Fruit fly (Drosophila melanogaster): ENCODE data around the gene CG31917.

The CG31917 gene

DNA sequence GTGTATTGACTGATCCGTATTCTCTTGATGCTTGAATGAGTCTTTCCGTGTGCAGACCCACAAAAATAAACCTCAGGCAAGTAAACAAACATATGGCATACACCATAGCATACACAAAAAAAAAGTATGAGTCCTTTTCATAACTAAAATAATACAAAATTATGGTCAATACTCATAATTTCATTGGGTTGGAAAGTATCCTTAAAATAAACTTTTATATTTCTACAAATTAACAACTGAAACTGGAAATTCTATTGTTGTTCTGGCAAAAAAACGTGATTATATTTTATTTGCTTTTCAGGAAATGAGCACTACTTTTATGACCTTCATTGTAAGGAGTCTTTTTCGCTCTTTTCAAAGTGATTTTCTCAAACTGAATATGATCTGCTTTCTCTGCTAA is 31.4 kb upstream of the CG31917 start (continued):
- no peak for TF ChIP-seq Abd-B (GFP tag; optimal IDR thresholded peaks at IDR 0.05)
- no peak for TF ChIP-seq CG1233 (GFP tag; optimal IDR thresholded peaks at IDR 0.05)
- no peak for TF ChIP-seq inv (GFP tag; IDR thresholded peaks at IDR 0.05; ENCODE audit: partially characterized antibody)
- no peak for TF ChIP-seq sob (GFP tag; IDR thresholded peaks at IDR 0.05)
- no peak for TF ChIP-seq gro (GFP tag; optimal IDR thresholded peaks at IDR 0.05)
- no peak for TF ChIP-seq E2f2 (GFP tag; IDR thresholded peaks at IDR 0.05)
- no peak for TF ChIP-seq Chrac-16 (GFP tag; optimal IDR thresholded peaks at IDR 0.05)
- TF ChIP-seq rib (GFP tag; IDR thresholded peaks at IDR 0.05), result no peak
- TF ChIP-seq org-1 (GFP tag; optimal IDR thresholded peaks at IDR 0.05), result no peak
- TF ChIP-seq CG1602 (GFP tag; optimal IDR thresholded peaks at IDR 0.05), result peak; percentile 17
- TF ChIP-seq gce (GFP tag; IDR thresholded peaks at IDR 0.05), result no peak
- TF ChIP-seq HLHmδ (GFP tag; optimal IDR thresholded peaks at IDR 0.05), result no peak
- no peak for TF ChIP-seq exex (tag; optimal IDR thresholded peaks at IDR 0.05)
- TF ChIP-seq Awh (GFP tag; IDR thresholded peaks at IDR 0.05), result no peak
- TF ChIP-seq CG33213 (GFP tag; optimal IDR thresholded peaks at IDR 0.05), result no peak
- TF ChIP-seq CG7357 (GFP tag; IDR thresholded peaks at IDR 0.05), result no peak
- no peak for TF ChIP-seq CG13123 (GFP tag; optimal IDR thresholded peaks at IDR 0.05)
- no peak for TF ChIP-seq esg (GFP tag; conservative IDR thresholded peaks at IDR 0.05)
- TF ChIP-seq Optix (GFP tag; IDR thresholded peaks at IDR 0.05), result no peak
- TF ChIP-seq phol (tag; optimal IDR thresholded peaks at IDR 0.05), result peak; percentile 57

dm6 chr2L:5037402-5037860 is 26.8 kb upstream of the CG31917 start, which contains the start of the genes CG14042 and SP555:
CG14042 (plus strand) TSS chr2L:5037709.
SP555 (plus strand) TSS chr2L:5037709.
- TF ChIP-seq B-H2 (GFP tag; optimal IDR thresholded peaks at IDR 0.05) (no peak), CG6854 (GFP tag; optimal IDR thresholded peaks at IDR 0.05) (peak; percentile 14), grn (GFP tag; optimal IDR thresholded peaks at IDR 0.05) (peak; percentile 41), CG2116 (GFP tag; optimal IDR thresholded peaks at IDR 0.05) (no peak), Hmr (GFP tag; optimal IDR thresholded peaks at IDR 0.05) (no peak), Deaf1 (tag; optimal IDR thresholded peaks at IDR 0.05) (peak; percentile 56), Fer1 (GFP tag; optimal IDR thresholded peaks at IDR 0.05) (peak; percentile 9), sens (GFP tag) (peak; percentile 20), CG34376 (GFP tag; optimal IDR thresholded peaks at IDR 0.05) (peak; percentile 30), CG10543 (GFP tag; optimal IDR thresholded peaks at IDR 0.05) (no peak), sqz (GFP tag; optimal IDR thresholded peaks at IDR 0.05) (peak; percentile 63), TFAM (GFP tag; optimal IDR thresholded peaks at IDR 0.05) (no peak), crol (GFP tag; IDR thresholded peaks at IDR 0.05) (peak; percentile 92), Doc3 (GFP tag; IDR thresholded peaks at IDR 0.05; ENCODE audit: partially characterized antibody) (no peak), CG9817 (tag; optimal IDR thresholded peaks at IDR 0.05) (no peak), ci (GFP tag; IDR thresholded peaks at IDR 0.05) (0 out of 3 replicates have a peak, but pooled peaks have one; percentile 16), CG4282 (GFP tag; optimal IDR thresholded peaks at IDR 0.05) (no peak), Trl (optimal IDR thresholded peaks at IDR 0.05) (peak; percentile 28 to 35), Trl (GFP tag; optimal IDR thresholded peaks at IDR 0.05) (no peak), Aef1 (GFP tag; IDR thresholded peaks at IDR 0.05) (no peak), CG5245 (GFP tag; optimal IDR thresholded peaks at IDR 0.05) (no peak), exex (tag; optimal IDR thresholded peaks at IDR 0.05) (no peak), CG7357 (GFP tag; IDR thresholded peaks at IDR 0.05) (no peak), pfk (GFP tag; optimal IDR thresholded peaks at IDR 0.05) (no peak), sd (tag; optimal IDR thresholded peaks at IDR 0.05) (peak; percentile 27), CG8089 (GFP tag; optimal IDR thresholded peaks at IDR 0.05) (no peak), MBD-R2 (GFP tag; IDR thresholded peaks at IDR 0.05) (0 out of 2 replicates have a peak, but pooled peaks have one; percentile 12), nerfin-1 (tag; optimal IDR thresholded peaks at IDR 0.05) (peak; percentile 71), Bgb (GFP tag; IDR thresholded peaks at IDR 0.05; ENCODE audit: partially characterized antibody) (peak; percentile 16; the same call in 1 of the 2 replicates), Dp (GFP tag; optimal IDR thresholded peaks at IDR 0.05) (no peak), CG9609 (GFP tag; optimal IDR thresholded peaks at IDR 0.05) (no peak), CG11085 (GFP tag; IDR thresholded peaks at IDR 0.05) (no peak), tgo (GFP tag; IDR thresholded peaks at IDR 0.05) (no peak), CG6791 (GFP tag; IDR thresholded peaks at IDR 0.05; ENCODE audit: partially characterized antibody) (0 out of 3 replicates have a peak, but pooled peaks have one; percentile 41)

Data from whole organism, embryonic.